Worm (Caenorhabditis elegans): Measurements from ENCODE around the gene exc-13.

DNA sequence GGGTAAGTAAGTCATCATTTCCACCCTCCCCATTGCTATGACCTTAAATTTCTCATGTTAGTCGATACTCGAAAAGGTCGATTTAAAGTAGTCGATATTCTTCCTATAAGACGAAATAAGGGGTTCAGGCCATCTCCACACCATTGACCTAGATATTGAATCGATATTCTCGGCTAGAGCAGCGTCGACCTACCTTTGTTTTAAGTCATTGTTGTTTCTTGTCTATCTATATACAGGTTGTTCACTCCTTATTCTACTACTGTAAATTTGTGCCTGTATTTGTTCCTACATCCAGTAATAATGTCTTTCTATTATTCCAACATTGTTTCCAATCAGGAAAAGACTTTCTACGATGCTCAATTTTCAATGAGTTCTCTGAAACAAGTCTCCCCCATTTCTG is 38.1 kb upstream of the exc-13 start, which contains the start of gene F10G2.4:
- TF ChIP-seq pqm-1 (tag; optimal IDR thresholded peaks at IDR 0.05) (no peak), nhr-12 (tag; optimal IDR thresholded peaks at IDR 0.05) (no peak), irx-1 (tag; optimal IDR thresholded peaks at IDR 0.05) (no peak), fkh-10 (GFP tag; optimal IDR thresholded peaks at IDR 0.05) (no peak), efl-1 (optimal IDR thresholded peaks at IDR 0.05) (no peak), efl-1 (GFP tag; optimal IDR thresholded peaks at IDR 0.05 in 1 of 2) (no peak), nhr-28 (tag; optimal IDR thresholded peaks at IDR 0.05) (no peak), lin-35 (GFP tag; optimal IDR thresholded peaks at IDR 0.05) (no peak)

Measured in whole organism, L1 larva.